Worm (Caenorhabditis elegans) whole organism, L3 larva: Measurements from ENCODE around the gene clec-126.

Source experiments
- aly-2 ChIP-seq: fragments of 150-350 bp; optimal IDR thresholded peaks from 2 replicates; lab custom pipeline; 2014; ENCODE audit warnings: missing biosample characterization, missing genetic modification characterization
- ama-1 ChIP-seq: fragments of 150-350 bp; optimal IDR thresholded peaks from 2 replicates; lab custom pipeline; 2018
- ceh-16 ChIP-seq: sonication (generic microtip); optimal IDR thresholded peaks from 2 replicates; lab custom pipeline; 2017; ENCODE audit warnings: missing biosample characterization, missing genetic modification characterization
- ceh-28 ChIP-seq: fragments of 150-350 bp; optimal IDR thresholded peaks from 2 replicates; lab custom pipeline; 2014; ENCODE audit warnings: missing biosample characterization, missing genetic modification reagents, missing genetic modification characterization
- elt-3 ChIP-seq, 3 experiments: fragments of 150-350 bp in 1 of 3; sonication (generic microtip) in 2 of 3; optimal IDR thresholded peaks; 2 replicates in 2 of 3; 4 replicates in 1 of 3; lab custom pipeline; 2014 to 2017; ENCODE audit warnings: missing biosample characterization in 3 of 3, missing genetic modification characterization in 3 of 3
- fos-1 ChIP-seq: fragments of 150-350 bp; optimal IDR thresholded peaks from 2 replicates; lab custom pipeline; 2014; ENCODE audit warnings: missing biosample characterization, missing genetic modification characterization
- lin-39 ChIP-seq: fragments of 150-350 bp; optimal IDR thresholded peaks from 2 replicates; lab custom pipeline; 2018; ENCODE audit warnings: missing biosample characterization, missing genetic modification reagents, missing genetic modification characterization
- nfya-1 ChIP-seq: sonication (generic microtip); optimal IDR thresholded peaks from 2 replicates; lab custom pipeline; 2017; ENCODE audit warnings: missing genetic modification characterization, mild to moderate bottlenecking, missing compliant biosample characterization, antibody characterized with exemption, moderate library complexity; ENCODE audit not compliant: insufficient read depth
- nhr-67 ChIP-seq: fragments of 150-350 bp; optimal IDR thresholded peaks from 2 replicates; lab custom pipeline; 2014; ENCODE audit warnings: missing biosample characterization, missing genetic modification characterization
- pha-4 ChIP-seq: fragments of 150-350 bp; optimal IDR thresholded peaks from 2 replicates; lab custom pipeline; 2014; ENCODE audit warnings: missing biosample characterization, missing genetic modification reagents, missing genetic modification characterization
- sea-2 ChIP-seq: fragments of 150-350 bp; sonication (generic microtip); optimal IDR thresholded peaks from 4 replicates; lab custom pipeline; 2014; ENCODE audit warnings: missing biosample characterization, missing genetic modification reagents, missing genetic modification characterization

DNA sequence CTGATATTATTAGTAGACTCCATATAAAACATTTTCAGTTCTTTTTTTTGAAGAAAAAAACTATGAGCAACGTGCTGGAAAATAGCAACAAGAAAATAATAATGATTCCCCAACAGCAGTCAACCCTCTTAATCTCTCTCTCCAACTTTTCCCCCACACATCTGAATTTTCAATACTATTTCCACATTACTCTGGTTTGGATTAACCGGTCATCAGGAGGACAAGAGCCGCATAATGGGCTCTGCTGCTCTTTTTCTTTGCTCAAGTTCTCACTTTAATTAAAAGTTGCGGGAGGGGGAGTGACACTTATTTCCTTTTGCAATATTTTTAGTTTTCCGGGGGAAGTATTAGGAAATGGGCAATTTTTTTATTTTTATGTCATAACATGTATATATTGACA lies 8.2 kb downstream of the clec-126 start:
- TF ChIP-seq aly-2 (tag; lab: Kevin White, UChicago) (no peak), ama-1 (lab: Kevin White, UChicago) (no peak), pha-4 (tag; lab: Kevin White, UChicago) (no peak), elt-3 (tag; optimal IDR thresholded peaks at IDR 0.05; lab: Kevin White, UChicago) (no peak), ceh-16 (tag; lab: Kevin White, UChicago) (no peak), nhr-67 (no peak), nfya-1 (tag; lab: Kevin White, UChicago) (no peak), ceh-28 (tag; lab: Kevin White, UChicago) (no peak), lin-39 (tag; lab: Kevin White, UChicago) (no peak), sea-2 (no peak), fos-1 (tag; lab: Kevin White, UChicago) (no peak)
